Worm (Caenorhabditis elegans): ENCODE measurements around the gene fbxb-102.

ce11 chrII:12465557-12465956, 17.2 kb upstream of the fbxb-102 start, which contains the start of gene sre-37:
- TF ChIP-seq tab-1 (GFP tag; IDR thresholded peaks at IDR 0.05) (no peak), flt-1 (GFP tag; IDR thresholded peaks at IDR 0.05) (no peak), ztf-29 (GFP tag; IDR thresholded peaks at IDR 0.05) (no peak), ref-1 (GFP tag; conservative IDR thresholded peaks at IDR 0.05) (no peak), T22C8.4 (GFP tag; IDR thresholded peaks at IDR 0.05) (no peak), cog-1 (tag; optimal IDR thresholded peaks at IDR 0.05) (no peak), klf-2 (GFP tag; conservative IDR thresholded peaks at IDR 0.05) (no peak), ztf-23 (GFP tag; IDR thresholded peaks at IDR 0.05) (no peak)
